Worm (Caenorhabditis elegans): ENCODE measurements around the gene ZK1290.14.
A peak's percentile ranks its signal among the peaks of the same experiment; 100 is the strongest.

ZK1290.14 gene

DNA sequence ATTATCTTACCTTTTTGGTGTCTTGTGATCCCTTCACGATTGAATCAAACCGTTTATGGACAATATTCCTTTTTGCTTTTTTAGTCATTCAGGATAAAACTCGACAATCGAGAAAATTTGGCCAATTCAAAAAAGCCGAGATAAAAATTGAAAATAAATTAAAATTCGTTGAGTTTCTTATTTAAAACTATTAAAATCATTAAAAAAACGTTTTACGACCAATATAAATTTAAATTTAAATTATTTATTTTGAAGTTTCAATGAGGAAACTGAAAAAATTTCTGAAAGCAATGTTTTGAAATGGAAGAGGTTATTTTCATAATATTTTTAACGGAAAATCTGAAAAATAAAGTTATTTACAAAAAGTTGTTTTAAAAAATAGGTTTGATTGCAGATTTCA lies 32.1 kb downstream of the ZK1290.14 start, which contains the start of gene ZK1290.15:
ZK1290.15 (plus strand) TSS at position 301 of the 400 bp plus-strand sequence.
- TF ChIP-seq C06A6.2 (GFP tag; conservative IDR thresholded peaks at IDR 0.05) (no peak), efl-1 (GFP tag; optimal IDR thresholded peaks at IDR 0.05) (no peak), madf-8 (GFP tag; conservative IDR thresholded peaks at IDR 0.05) (no peak)

DNA sequence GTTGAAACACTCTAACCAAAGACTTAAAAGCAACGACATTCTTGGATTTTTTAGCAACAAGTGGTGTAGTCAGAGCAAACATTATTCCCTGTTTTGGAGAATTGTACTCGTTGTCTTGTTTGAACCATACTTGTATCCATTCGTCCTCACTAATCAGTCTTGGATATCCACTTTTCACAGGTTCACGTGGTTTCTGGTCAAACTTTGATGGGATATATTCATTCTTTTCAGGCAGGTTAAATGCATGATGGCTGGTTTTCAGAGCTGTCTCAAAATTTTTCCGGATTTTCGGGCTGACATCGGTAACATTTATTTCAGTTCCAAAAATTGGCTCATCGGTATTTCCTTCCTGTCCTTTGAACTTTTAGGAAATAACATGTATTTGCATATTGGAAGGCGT lies 34.0 kb downstream of the ZK1290.14 start:
- no peak for TF ChIP-seq C06A6.2 (GFP tag; conservative IDR thresholded peaks at IDR 0.05)
- no peak for TF ChIP-seq lin-54 (GFP tag; optimal IDR thresholded peaks at IDR 0.05)
- TF ChIP-seq atf-7 (tag; optimal IDR thresholded peaks at IDR 0.05), result no peak
- no peak for TF ChIP-seq hsf-1 (GFP tag; IDR thresholded peaks at IDR 0.05)
- no peak for TF ChIP-seq egrh-3 (GFP tag; IDR thresholded peaks at IDR 0.05)
- TF ChIP-seq mel-28 (tag; optimal IDR thresholded peaks at IDR 0.05; ENCODE audit: borderline replicate concordance), result no peak
- no peak for TF ChIP-seq T26A5.8 (tag; optimal IDR thresholded peaks at IDR 0.05)
- TF ChIP-seq lin-40 (tag; optimal IDR thresholded peaks at IDR 0.05), result no peak
- no peak for TF ChIP-seq nfyb-1 (GFP tag; IDR thresholded peaks at IDR 0.05)
- no peak for TF ChIP-seq cebp-2 (GFP tag; IDR thresholded peaks at IDR 0.05)

DNA sequence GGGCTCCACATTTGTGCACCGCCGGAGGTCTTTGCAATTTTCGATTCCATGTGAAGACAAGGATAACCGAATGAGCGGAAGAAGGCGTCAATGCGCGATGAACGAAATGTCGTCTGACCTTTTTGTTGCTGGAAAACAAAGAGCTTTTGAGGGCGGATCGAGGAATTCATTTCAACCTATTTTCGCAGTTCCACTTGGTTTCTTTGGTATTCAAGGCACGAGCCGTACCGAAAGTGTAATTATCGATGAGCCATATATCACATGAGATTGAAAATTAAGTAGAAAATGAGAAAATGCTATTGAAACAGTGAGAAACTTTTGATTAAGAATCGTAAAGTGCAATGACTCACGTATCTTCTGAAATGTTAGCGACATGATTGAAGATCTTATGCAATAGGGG lies 36.2 kb downstream of the ZK1290.14 start, which contains the start of gene glb-9:
glb-9 (minus strand) TSS at position 101 of the 400 bp plus-strand sequence.
- TF ChIP-seq madf-3 (GFP tag; IDR thresholded peaks at IDR 0.05) (0 out of 2 replicates have a peak, but pooled peaks have one; percentile 22), pha-4 (tag; optimal IDR thresholded peaks at IDR 0.05) (no peak), ztf-3 (GFP tag; optimal IDR thresholded peaks at IDR 0.05) (no peak)

ce11 chrII:7505005-7505404 lies 50.4 kb downstream of the ZK1290.14 start, which contains the start of gene C28F5.1:
Gene C28F5.1 (plus strand): TSS chrII:7505305.
- TF ChIP-seq egl-44 (GFP tag; IDR thresholded peaks at IDR 0.05) (no peak), aptf-2 (GFP tag; conservative IDR thresholded peaks at IDR 0.05) (no peak), K11D2.4 (GFP tag; IDR thresholded peaks at IDR 0.05) (no peak), rec-8 (tag; optimal IDR thresholded peaks at IDR 0.05) (no peak), C06A6.2 (GFP tag; conservative IDR thresholded peaks at IDR 0.05) (no peak), rcor-1 (GFP tag; IDR thresholded peaks at IDR 0.05) (no peak), ama-1 (optimal IDR thresholded peaks at IDR 0.05) (no peak), ama-1 (GFP tag; optimal IDR thresholded peaks at IDR 0.05) (no peak), dpff-1 (tag; optimal IDR thresholded peaks at IDR 0.05) (no peak), B0035.1 (tag; optimal IDR thresholded peaks at IDR 0.05) (no peak), ZK185.1 (tag; optimal IDR thresholded peaks at IDR 0.05; ENCODE audit: poor library complexity, severe bottlenecking) (no peak), unc-62 (GFP tag; optimal IDR thresholded peaks at IDR 0.05) (no peak), hrde-1 (tag; optimal IDR thresholded peaks at IDR 0.05; ENCODE audit: borderline replicate concordance) (no peak)
